Worm (Caenorhabditis elegans): ENCODE measurements around the gene warf-1.

DNA sequence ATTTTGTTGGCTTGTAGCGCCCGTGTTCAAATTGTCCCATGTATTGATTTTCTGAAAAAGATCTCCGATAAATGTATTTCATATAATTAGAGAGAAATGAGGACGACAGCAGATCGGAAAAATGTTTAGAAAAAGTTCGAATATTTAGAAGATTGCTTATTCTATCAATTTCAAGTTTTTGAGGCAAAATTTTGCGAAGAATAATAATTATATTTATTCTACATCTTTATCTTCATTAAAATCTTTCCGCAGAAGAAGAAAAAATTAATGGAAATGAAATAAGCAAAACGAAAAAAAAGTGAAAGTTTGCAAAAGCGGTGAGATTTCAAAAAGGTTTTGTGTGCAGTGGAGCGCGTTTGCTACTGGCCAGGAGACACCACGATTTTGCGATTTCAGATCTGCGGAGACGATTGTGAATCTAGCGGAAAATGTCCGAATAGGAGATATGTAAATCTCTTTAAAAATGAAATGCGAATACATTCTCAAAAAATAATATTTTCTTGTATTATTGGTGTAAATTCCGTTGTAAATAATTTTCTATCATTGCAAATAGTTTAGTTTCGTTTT, 19.7 kb downstream of the warf-1 start, which contains the start of gene nrde-4:
- TF ChIP-seq ref-1 (GFP tag; conservative IDR thresholded peaks at IDR 0.05) (no peak), tab-1 (GFP tag; IDR thresholded peaks at IDR 0.05) (no peak), flt-1 (GFP tag; IDR thresholded peaks at IDR 0.05) (peak; percentile 70; the same call in 1 of the 2 replicates), med-1 (GFP tag; optimal IDR thresholded peaks at IDR 0.05; ENCODE audit: insufficient read depth) (no peak), cog-1 (tag; optimal IDR thresholded peaks at IDR 0.05) (peak; percentile 41), klf-2 (GFP tag; conservative IDR thresholded peaks at IDR 0.05) (no peak), ztf-29 (GFP tag; IDR thresholded peaks at IDR 0.05) (0 out of 2 replicates have a peak, but pooled peaks have one; percentile 12), ztf-23 (GFP tag; IDR thresholded peaks at IDR 0.05) (peak; percentile 85)

Measured in whole organism, midembryonic.